Fruit fly (Drosophila melanogaster) Kc167 (cell line): ENCODE results near the gene amrt.

ENCODE experiments used
- Myc ChIP-seq: fragments of >200 bp; optimal IDR thresholded peaks from 2 replicates; lab custom pipeline; 2017; ENCODE audit warnings: missing external identifiers
- ttk ChIP-seq: sonication (Bioruptor generic); optimal IDR thresholded peaks from 2 replicates; lab custom pipeline; 2017; ENCODE audit warnings: missing external identifiers

- TF ChIP-seq ttk (lab: Kevin White, UChicago) (no peak), Myc (lab: Kevin White, UChicago) (no peak)
Observed at dm6 chrX:13811480-13811879, 29.2 kb downstream of the amrt start, which contains the start of gene CG11095.
